Worm (Caenorhabditis elegans) whole organism, L4/young adult: Measurements from ENCODE around the gene lron-1.
"Not testable (repeated sequence)": the region's sequence is repeated elsewhere in the genome, so short reads cannot be mapped to it uniquely, and the experiment has no call there.

ENCODE experiments used
- W03F9.2 ChIP-seq: fragments of 150-350 bp; optimal IDR thresholded peaks from 2 replicates; lab custom pipeline; 2014; ENCODE audit warnings: missing biosample characterization, missing genetic modification characterization
- him-1 ChIP-seq: sonication (generic microtip); optimal IDR thresholded peaks from 2 replicates; lab custom pipeline; 2016; ENCODE audit warnings: missing genotype, missing genetic modification reagents, missing genetic modification characterization, missing compliant biosample characterization

DNA sequence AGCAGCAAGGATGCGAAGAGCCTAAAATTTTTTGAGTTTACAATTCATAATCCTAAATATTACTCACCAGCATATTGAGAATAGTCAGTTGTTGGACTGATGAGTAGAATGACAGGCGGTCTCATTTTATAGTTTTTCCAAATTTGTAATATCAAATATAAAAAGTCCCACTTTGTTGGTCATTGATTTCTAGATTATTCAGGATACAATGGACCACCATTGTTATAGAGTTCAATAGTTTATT is 47.5 kb upstream of the lron-1 start, which contains the start of gene nspc-17:
- not testable (repeated sequence) for TF ChIP-seq him-1, W03F9.2 (tag; lab: Kevin White, UChicago)
